Worm (Caenorhabditis elegans): Measurements from ENCODE around the gene flr-1.

DNA sequence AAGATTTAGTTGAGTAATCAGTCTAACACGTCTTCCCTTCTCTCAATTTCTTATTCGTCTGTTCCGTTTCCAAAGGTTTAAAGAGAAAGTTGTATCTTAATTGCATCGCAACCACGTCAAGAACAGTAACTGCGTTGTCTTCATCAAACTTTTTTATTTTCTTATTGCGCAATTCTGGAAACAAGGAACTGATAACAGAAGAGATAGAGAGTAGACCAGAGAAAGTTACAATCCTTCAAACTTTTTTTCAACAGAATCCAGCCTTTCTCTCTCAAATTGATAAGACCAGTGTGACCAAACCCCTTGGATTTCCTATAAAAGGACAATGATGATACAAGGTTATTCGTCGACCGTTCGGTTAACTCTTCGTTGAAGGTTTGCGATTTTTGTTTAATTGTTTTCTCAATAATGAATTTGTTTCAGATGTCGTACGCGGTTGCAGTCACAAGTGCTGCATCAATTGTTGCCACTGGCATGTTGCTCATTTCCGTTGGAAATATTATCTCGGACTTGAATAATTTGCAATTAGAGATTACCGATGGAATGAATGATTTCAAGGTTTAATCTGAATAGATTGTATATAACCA is 12.8 kb upstream of the flr-1 start, which contains the start of gene col-184:
- TF ChIP-seq blmp-1 (tag; optimal IDR thresholded peaks at IDR 0.05) (no peak), drap-1 (GFP tag; optimal IDR thresholded peaks at IDR 0.05) (no peak), sem-2 (GFP tag; optimal IDR thresholded peaks at IDR 0.05) (no peak), nhr-76 (tag; optimal IDR thresholded peaks at IDR 0.05) (no peak), unc-62 (GFP tag; optimal IDR thresholded peaks at IDR 0.05) (no peak), nhr-28 (tag; optimal IDR thresholded peaks at IDR 0.05) (no peak), sptf-1 (tag; optimal IDR thresholded peaks at IDR 0.05) (no peak), mls-2 (tag; optimal IDR thresholded peaks at IDR 0.05) (no peak), snpc-4 (tag; optimal IDR thresholded peaks at IDR 0.05) (no peak), ces-1 (GFP tag; optimal IDR thresholded peaks at IDR 0.05) (no peak), pha-4 (tag; optimal IDR thresholded peaks at IDR 0.05) (no peak), lsy-2 (tag; optimal IDR thresholded peaks at IDR 0.05) (no peak), unc-39 (tag; optimal IDR thresholded peaks at IDR 0.05) (no peak), lin-32 (GFP tag; optimal IDR thresholded peaks at IDR 0.05) (no peak)
